Fruit fly (Drosophila melanogaster) whole organism, embryonic: ENCODE results near the gene CG15213.

Source experiments
- Ada2b ChIP-seq: fragments of 200-800 bp; sonication (Bioruptor generic); IDR thresholded peaks from 2 replicates; pipeline ENCODE4 v1.3.6; 2022; ENCODE audit warnings: missing biosample characterization, missing genetic modification characterization
- CG10209 ChIP-seq: fragments of 200-800 bp; sonication (Bioruptor generic); optimal IDR thresholded peaks from 3 replicates; lab custom pipeline; 2017; ENCODE audit warnings: missing biosample characterization, mild to moderate bottlenecking, missing genetic modification characterization, missing genetic modification reagents
- CG10267 ChIP-seq: fragments of 200-800 bp; sonication (Bioruptor generic); optimal IDR thresholded peaks from 2 replicates; lab custom pipeline; 2018; ENCODE audit warnings: missing biosample characterization, mild to moderate bottlenecking, missing genetic modification characterization, moderate library complexity
- CG11560 ChIP-seq: fragments of 200-800 bp; sonication (Bioruptor generic); IDR thresholded peaks from 3 replicates; pipeline ENCODE4 v1.3.6; 2022; ENCODE audit warnings: missing biosample characterization, missing genetic modification characterization
- CG13624 ChIP-seq: fragments of 200-800 bp; sonication (Bioruptor generic); optimal IDR thresholded peaks from 2 replicates; lab custom pipeline; 2016; ENCODE audit warnings: missing biosample characterization, missing genetic modification characterization
- CG14014 ChIP-seq: fragments of 200-800 bp; sonication (Bioruptor generic); IDR thresholded peaks from 2 replicates; pipeline ENCODE4 v1.3.6; 2022; ENCODE audit warnings: missing biosample characterization, missing genetic modification characterization
- CG14050 ChIP-seq: fragments of 200-800 bp; sonication (Bioruptor generic); IDR thresholded peaks from 3 replicates; pipeline ENCODE4 v1.3.6; 2022; ENCODE audit warnings: missing biosample characterization, missing genetic modification characterization
- CG14667 ChIP-seq: fragments of 200-800 bp; sonication (Bioruptor generic); IDR thresholded peaks from 2 replicates; pipeline ENCODE4 v1.3.6; 2022; ENCODE audit warnings: missing biosample characterization, missing genetic modification characterization
- CG15479 ChIP-seq: fragments of 200-800 bp; sonication (Bioruptor generic); optimal IDR thresholded peaks from 3 replicates; lab custom pipeline; 2019; ENCODE audit warnings: missing biosample characterization, mild to moderate bottlenecking, missing genetic modification characterization, moderate library complexity
- CG1647 ChIP-seq: fragments of 200-800 bp; sonication (Bioruptor generic); optimal IDR thresholded peaks from 3 replicates; lab custom pipeline; 2016; ENCODE audit warnings: missing biosample characterization, missing genetic modification characterization
- CG17568 ChIP-seq: fragments of 200-800 bp; sonication (Bioruptor generic); optimal IDR thresholded peaks from 2 replicates; lab custom pipeline; 2018; ENCODE audit warnings: missing biosample characterization, mild to moderate bottlenecking, missing genetic modification characterization, moderate library complexity
- CG18476 ChIP-seq: fragments of 200-800 bp; sonication (Bioruptor generic); optimal IDR thresholded peaks from 2 replicates; lab custom pipeline; 2016; ENCODE audit warnings: missing biosample characterization, mild to moderate bottlenecking, missing genetic modification characterization
- CG18764 ChIP-seq: fragments of 200-800 bp; sonication (Bioruptor generic); optimal IDR thresholded peaks from 3 replicates; lab custom pipeline; 2016; ENCODE audit warnings: missing biosample characterization, missing genetic modification characterization
- CG2116 ChIP-seq: fragments of 200-800 bp; sonication (Bioruptor generic); optimal IDR thresholded peaks from 3 replicates; lab custom pipeline; 2018; ENCODE audit warnings: missing biosample characterization, mild to moderate bottlenecking, missing genetic modification characterization
- CG42726 ChIP-seq: fragments of 200-800 bp; sonication (Bioruptor generic); IDR thresholded peaks from 2 replicates; pipeline ENCODE4 v1.3.6; 2022; ENCODE audit warnings: missing biosample characterization, missing genetic modification characterization; ENCODE audit not compliant: partially characterized antibody
- CG4617 ChIP-seq: fragments of 200-800 bp; sonication (Bioruptor generic); optimal IDR thresholded peaks from 3 replicates; lab custom pipeline; 2016; ENCODE audit warnings: missing biosample characterization, missing genetic modification characterization, borderline replicate concordance
- CG4854 ChIP-seq: fragments of 200-800 bp; sonication (Bioruptor generic); optimal IDR thresholded peaks from 2 replicates; lab custom pipeline; 2016; ENCODE audit warnings: missing biosample characterization, missing genetic modification characterization, inconsistent platforms
- CG6254 ChIP-seq: fragments of 200-800 bp; sonication (Bioruptor generic); optimal IDR thresholded peaks from 3 replicates; lab custom pipeline; 2017; ENCODE audit warnings: mild to moderate bottlenecking, missing biosample characterization, missing genetic modification reagents, missing genetic modification characterization
- CG8478 ChIP-seq: fragments of >200 bp; optimal IDR thresholded peaks from 2 replicates; lab custom pipeline; 2018
- CG8924 ChIP-seq: fragments of 200-800 bp; optimal IDR thresholded peaks from 3 replicates; lab custom pipeline; 2019; ENCODE audit warnings: missing biosample characterization, mild to moderate bottlenecking, missing genetic modification characterization, moderate library complexity
- CG9817 ChIP-seq: fragments of 200-800 bp; sonication (Bioruptor generic); optimal IDR thresholded peaks from 2 replicates; lab custom pipeline; 2018; ENCODE audit warnings: missing biosample characterization, mild to moderate bottlenecking, missing genetic modification characterization, moderate library complexity
- D ChIP-seq, 2 experiments: fragments of 200-800 bp in 1 of 2; fragments of >200 bp in 1 of 2; sonication (Bioruptor generic) in 1 of 2; optimal IDR thresholded peaks; 2 replicates in 1 of 2; 3 replicates in 1 of 2; lab custom pipeline; 2017; ENCODE audit warnings: mild to moderate bottlenecking in 1 of 2, missing biosample characterization in 1 of 2, missing genetic modification characterization in 1 of 2, missing genetic modification reagents in 1 of 2
- Dll ChIP-seq: fragments of 200-800 bp; sonication (Bioruptor generic); IDR thresholded peaks from 4 replicates; pipeline ENCODE4 v1.3.6; 2022; ENCODE audit warnings: missing biosample characterization, missing genetic modification characterization; ENCODE audit not compliant: partially characterized antibody
- Doc2 ChIP-seq: fragments of 200-800 bp; sonication (Bioruptor generic); IDR thresholded peaks from 2 replicates; pipeline ENCODE4 v1.3.6; 2022; ENCODE audit warnings: missing biosample characterization, missing genetic modification characterization
- Dp ChIP-seq: fragments of 200-800 bp; sonication (Bioruptor generic); optimal IDR thresholded peaks from 2 replicates; lab custom pipeline; 2018; ENCODE audit warnings: missing biosample characterization, mild to moderate bottlenecking, missing genetic modification characterization, moderate library complexity
- HLH54F ChIP-seq: fragments of 200-800 bp; sonication (Bioruptor generic); optimal IDR thresholded peaks from 3 replicates; lab custom pipeline; 2016; ENCODE audit warnings: missing biosample characterization, missing genetic modification characterization
- HLHmδ ChIP-seq: fragments of 200-800 bp; sonication (Bioruptor generic); optimal IDR thresholded peaks from 2 replicates; lab custom pipeline; 2018; ENCODE audit warnings: missing biosample characterization, mild to moderate bottlenecking, missing genetic modification characterization, moderate library complexity
- Nf-YC ChIP-seq: fragments of 200-800 bp; optimal IDR thresholded peaks from 3 replicates; lab custom pipeline; 2019; ENCODE audit warnings: missing biosample characterization, mild to moderate bottlenecking, missing genetic modification characterization, moderate library complexity
- Opbp ChIP-seq: fragments of 200-800 bp; sonication (Bioruptor generic); IDR thresholded peaks from 3 replicates; pipeline ENCODE4 v1.3.6; 2022; ENCODE audit warnings: missing biosample characterization, missing genetic modification characterization; ENCODE audit not compliant: partially characterized antibody
- Ravus ChIP-seq: fragments of 200-800 bp; sonication (Bioruptor generic); IDR thresholded peaks from 2 replicates; pipeline ENCODE4 v1.3.6; 2022; ENCODE audit warnings: missing biosample characterization, missing genetic modification characterization
- Sin3A ChIP-seq: fragments of >200 bp; optimal IDR thresholded peaks from 2 replicates; lab custom pipeline; 2018
- Stat92E ChIP-seq, 3 experiments: fragments of >200 bp in 2 of 3; fragments of 200-800 bp in 1 of 3; sonication (Bioruptor generic) in 1 of 3; optimal IDR thresholded peaks; 2 replicates each; lab custom pipeline; 2017 to 2019; ENCODE audit warnings: missing biosample characterization in 3 of 3, missing genetic modification characterization in 3 of 3, mild to moderate bottlenecking in 1 of 3, moderate library complexity in 1 of 3
- Usf ChIP-seq: fragments of 200-800 bp; sonication (Bioruptor generic); optimal IDR thresholded peaks from 2 replicates; lab custom pipeline; 2017; ENCODE audit warnings: missing genotype, missing biosample characterization, missing genetic modification characterization
- abd-A ChIP-seq: fragments of 200-800 bp; sonication (Bioruptor generic); optimal IDR thresholded peaks from 3 replicates; lab custom pipeline; 2019; ENCODE audit warnings: missing biosample characterization, mild to moderate bottlenecking, missing genetic modification characterization, moderate library complexity
- al ChIP-seq: fragments of 200-800 bp; sonication (Bioruptor generic); IDR thresholded peaks from 2 replicates; pipeline ENCODE4 v1.3.6; 2022; ENCODE audit warnings: missing biosample characterization, missing genetic modification characterization
- ci ChIP-seq: fragments of 200-800 bp; sonication (Bioruptor generic); IDR thresholded peaks from 3 replicates; pipeline ENCODE4 v1.3.6; 2022; ENCODE audit warnings: missing biosample characterization, missing genetic modification characterization
- da ChIP-seq: fragments of 200-800 bp; sonication (Bioruptor generic); optimal IDR thresholded peaks from 2 replicates; lab custom pipeline; 2016; ENCODE audit warnings: missing biosample characterization, missing genetic modification characterization
- dan ChIP-seq: fragments of 200-800 bp; sonication (Bioruptor generic); IDR thresholded peaks from 2 replicates; pipeline ENCODE4 v1.3.6; 2022; ENCODE audit warnings: missing biosample characterization, missing genetic modification characterization
- danr ChIP-seq: fragments of 200-800 bp; sonication (Bioruptor generic); IDR thresholded peaks from 2 replicates; pipeline ENCODE4 v1.3.6; 2022; ENCODE audit warnings: missing biosample characterization, missing genetic modification characterization
- exex ChIP-seq: fragments of 200-800 bp; sonication (Bioruptor generic); optimal IDR thresholded peaks from 4 replicates; lab custom pipeline; 2018; ENCODE audit warnings: missing biosample characterization, mild to moderate bottlenecking, missing genetic modification characterization, moderate library complexity
- fru ChIP-seq: fragments of >200 bp; optimal IDR thresholded peaks from 2 replicates; lab custom pipeline; 2017
- gce ChIP-seq: fragments of 200-800 bp; sonication (Bioruptor generic); IDR thresholded peaks from 3 replicates; pipeline ENCODE4 v1.3.6; 2022; ENCODE audit warnings: missing biosample characterization, missing genetic modification characterization
- h ChIP-seq: fragments of >200 bp; optimal IDR thresholded peaks from 2 replicates; lab custom pipeline; 2017
- hth ChIP-seq: fragments of >200 bp; optimal IDR thresholded peaks from 2 replicates; lab custom pipeline; 2017; ENCODE audit warnings: inconsistent platforms
- org-1 ChIP-seq: fragments of 200-800 bp; sonication (Bioruptor generic); optimal IDR thresholded peaks from 2 replicates; lab custom pipeline; 2017; ENCODE audit warnings: missing biosample characterization, missing genetic modification characterization
- rib ChIP-seq: fragments of 200-800 bp; sonication (Bioruptor generic); IDR thresholded peaks from 2 replicates; pipeline ENCODE4 v1.3.6; 2022; ENCODE audit warnings: missing biosample characterization, missing genetic modification characterization
- run ChIP-seq: fragments of 200-800 bp; sonication (Bioruptor generic); optimal IDR thresholded peaks from 3 replicates; lab custom pipeline; 2018; ENCODE audit warnings: missing biosample characterization, mild to moderate bottlenecking, missing genetic modification characterization
- sob ChIP-seq: fragments of 200-800 bp; sonication (Bioruptor generic); IDR thresholded peaks from 2 replicates; pipeline ENCODE4 v1.3.6; 2022; ENCODE audit warnings: missing biosample characterization, missing genetic modification characterization
- ttk ChIP-seq: fragments of 200-800 bp; sonication (Bioruptor generic); IDR thresholded peaks from 2 replicates; pipeline ENCODE4 v2.1.2; 2022; ENCODE audit warnings: missing biosample characterization, missing genetic modification characterization
- zfh2 ChIP-seq: fragments of 200-800 bp; sonication (Bioruptor generic); optimal IDR thresholded peaks from 2 replicates; lab custom pipeline; 2016; ENCODE audit warnings: missing biosample characterization, missing genetic modification characterization

CG15213 gene

DNA sequence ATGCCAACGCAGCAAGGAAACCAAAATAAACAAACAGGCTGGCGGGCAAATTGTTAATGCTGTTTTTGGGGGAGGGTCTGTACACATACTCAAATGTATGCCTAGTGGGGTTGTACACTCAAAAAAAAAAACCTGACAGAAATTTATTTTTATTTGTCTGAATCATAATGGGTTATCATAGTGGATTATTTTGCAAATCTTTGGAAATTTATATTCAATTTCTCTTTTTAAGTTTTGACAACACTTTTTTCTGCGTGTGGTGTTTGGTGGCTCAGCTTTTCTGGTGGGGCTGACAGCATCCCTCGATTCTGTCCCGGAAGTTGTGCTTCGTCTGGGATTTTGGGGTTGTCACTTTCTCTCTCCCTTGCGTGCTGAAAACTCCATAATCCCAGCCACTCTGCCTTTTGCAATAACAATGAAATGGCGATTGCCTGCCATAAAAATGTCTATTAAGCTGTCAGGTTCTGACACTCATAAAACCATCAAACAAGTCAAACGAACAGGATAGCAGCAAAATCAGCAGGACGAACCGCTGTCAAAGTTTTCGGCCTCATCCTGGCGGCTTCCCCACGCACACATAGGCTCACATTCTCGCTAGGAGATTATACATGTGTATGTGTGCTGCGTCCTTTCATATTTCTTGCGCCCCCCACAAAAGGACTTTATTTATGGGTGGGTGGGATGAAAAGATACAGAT is 22.0 kb upstream of the CG15213 start (continued):
- TF ChIP-seq org-1 (GFP tag; lab: Kevin White, UChicago) (peak; percentile 70), Stat92E (GFP tag; optimal IDR thresholded peaks at IDR 0.05; lab: Kevin White, UChicago) (no peak), exex (tag; lab: Kevin White, UChicago) (peak; percentile 52), run (tag; lab: Kevin White, UChicago) (peak; percentile 41), CG10267 (tag; lab: Kevin White, UChicago) (peak; percentile 55), h (lab: Kevin White, UChicago) (no peak), CG8924 (tag; lab: Kevin White, UChicago) (no peak), CG6254 (GFP tag; lab: Kevin White, UChicago) (peak; percentile 57), CG4854 (GFP tag; lab: Kevin White, UChicago) (peak; percentile 15), Dll (GFP tag; lab: Robert Waterston, UW) (no peak), ttk (GFP tag; lab: Robert Waterston, UW) (no peak; the same call in 1 of the 2 replicates), abd-A (peak; percentile 100), da (GFP tag; lab: Kevin White, UChicago) (no peak), CG17568 (no peak), CG9817 (tag; lab: Kevin White, UChicago) (peak; percentile 66), CG42726 (peak; percentile 51; the same call in 1 of the 2 replicates), Dp (GFP tag; lab: Kevin White, UChicago) (no peak), CG18764 (GFP tag; lab: Kevin White, UChicago) (peak; percentile 16), CG4617 (GFP tag; lab: Kevin White, UChicago) (peak; percentile 31), al (no peak), CG18476 (GFP tag; lab: Kevin White, UChicago) (peak; percentile 48), danr (GFP tag; lab: Robert Waterston, UW) (0 out of 2 replicates have a peak, but pooled peaks have one; percentile 28), CG2116 (GFP tag; lab: Kevin White, UChicago) (peak; percentile 5), Ravus (GFP tag; lab: Robert Waterston, UW) (peak; percentile 45), CG14667 (no peak; the same call in 1 of the 2 replicates), Usf (GFP tag; lab: Kevin White, UChicago) (no peak), Sin3A (no peak), CG14050 (GFP tag; lab: Robert Waterston, UW) (peak; percentile 61; the same call in 2 of the 3 replicates), Ada2b (GFP tag; lab: Robert Waterston, UW) (peak; percentile 84), D (optimal IDR thresholded peaks at IDR 0.05; lab: Kevin White, UChicago) (no peak), D (GFP tag; optimal IDR thresholded peaks at IDR 0.05; lab: Kevin White, UChicago) (peak; percentile 46), sob (GFP tag; lab: Robert Waterston, UW) (peak; percentile 90), rib (GFP tag; lab: Robert Waterston, UW) (peak; percentile 74; the same call in 1 of the 2 replicates), HLHmδ (GFP tag; lab: Kevin White, UChicago) (no peak), CG15479 (no peak), HLH54F (peak; percentile 59), CG1647 (peak; percentile 54), dan (GFP tag; lab: Robert Waterston, UW) (0 out of 2 replicates have a peak, but pooled peaks have one; percentile 17), fru (lab: Kevin White, UChicago) (no peak), Opbp (no peak), Doc2 (peak; percentile 36; the same call in 1 of the 2 replicates), CG10209 (GFP tag; lab: Kevin White, UChicago) (peak; percentile 59), ci (GFP tag; lab: Robert Waterston, UW) (no peak), zfh2 (GFP tag; lab: Kevin White, UChicago) (peak; percentile 72), Nf-YC (tag; lab: Kevin White, UChicago) (peak; percentile 29), CG13624 (GFP tag; lab: Kevin White, UChicago) (peak; percentile 83), CG11560 (tag; lab: Robert Waterston, UW) (peak; percentile 67; the same call in 2 of the 3 replicates), gce (GFP tag; lab: Robert Waterston, UW) (peak; percentile 70), CG8478 (lab: Kevin White, UChicago) (no peak), CG14014 (GFP tag; lab: Robert Waterston, UW) (peak; percentile 83), hth (lab: Kevin White, UChicago) (no peak)
